Worm (Caenorhabditis elegans) whole organism, L2 larva: ENCODE measurements around the gene F46F5.1.

Experiments
- C34F6.9 ChIP-seq: fragments of 150-350 bp; optimal IDR thresholded peaks from 2 replicates; lab custom pipeline; 2014; ENCODE audit warnings: missing biosample characterization, missing genetic modification characterization
- R02D3.7 ChIP-seq: fragments of 150-350 bp; optimal IDR thresholded peaks from 2 replicates; lab custom pipeline; 2014; ENCODE audit warnings: missing biosample characterization, missing genetic modification characterization
- aly-2 ChIP-seq: fragments of 150-350 bp; optimal IDR thresholded peaks from 2 replicates; lab custom pipeline; 2014; ENCODE audit warnings: missing biosample characterization, missing genetic modification characterization
- elt-1 ChIP-seq: fragments of 150-350 bp; optimal IDR thresholded peaks from 2 replicates; lab custom pipeline; 2014; ENCODE audit warnings: missing biosample characterization, missing genetic modification characterization
- gmeb-1 ChIP-seq: fragments of 150-350 bp; optimal IDR thresholded peaks from 2 replicates; lab custom pipeline; 2014; ENCODE audit warnings: missing biosample characterization, missing genetic modification characterization
- lin-13 ChIP-seq: fragments of 150-350 bp; optimal IDR thresholded peaks from 2 replicates; lab custom pipeline; 2014; ENCODE audit warnings: missing biosample characterization, missing genetic modification reagents, missing genetic modification characterization
- lin-39 ChIP-seq: fragments of 150-350 bp; optimal IDR thresholded peaks from 2 replicates; lab custom pipeline; 2014; ENCODE audit warnings: missing biosample characterization, missing genetic modification reagents, missing genetic modification characterization
- lsy-2 ChIP-seq, 2 experiments: fragments of 150-350 bp in 1 of 2; sonication (generic microtip) in 1 of 2; optimal IDR thresholded peaks; 2 replicates each; lab custom pipeline; 2014 to 2017; ENCODE audit warnings: missing biosample characterization in 2 of 2, missing genetic modification characterization in 2 of 2
- mdl-1 ChIP-seq, 2 experiments: fragments of 150-350 bp in 1 of 2; sonication (generic microtip) in 1 of 2; optimal IDR thresholded peaks; 2 replicates each; lab custom pipeline; 2017; ENCODE audit warnings: missing biosample characterization in 2 of 2, missing genetic modification characterization in 2 of 2
- nhr-11 ChIP-seq: fragments of 150-350 bp; optimal IDR thresholded peaks from 2 replicates; lab custom pipeline; 2014; ENCODE audit warnings: missing biosample characterization, missing genetic modification characterization
- nhr-12 ChIP-seq: fragments of 150-350 bp; optimal IDR thresholded peaks from 2 replicates; lab custom pipeline; 2014; ENCODE audit warnings: missing biosample characterization, missing genetic modification characterization
- nhr-129 ChIP-seq: fragments of 150-350 bp; optimal IDR thresholded peaks from 2 replicates; lab custom pipeline; 2014; ENCODE audit warnings: missing biosample characterization, missing genetic modification characterization
- nhr-21 ChIP-seq: fragments of 150-350 bp; optimal IDR thresholded peaks from 2 replicates; lab custom pipeline; 2014; ENCODE audit warnings: missing biosample characterization, missing genetic modification characterization
- nhr-23 ChIP-seq: fragments of 150-350 bp; optimal IDR thresholded peaks from 2 replicates; lab custom pipeline; 2014; ENCODE audit warnings: missing biosample characterization, missing genetic modification reagents, missing genetic modification characterization
- nhr-25 ChIP-seq: fragments of 150-350 bp; sonication (generic microtip); optimal IDR thresholded peaks from 3 replicates; lab custom pipeline; 2014; ENCODE audit warnings: missing biosample characterization, missing genetic modification characterization
- nhr-77 ChIP-seq: fragments of 150-350 bp; optimal IDR thresholded peaks from 2 replicates; lab custom pipeline; 2014; ENCODE audit warnings: missing biosample characterization, missing genetic modification characterization
- sma-3 ChIP-seq: sonication (generic microtip); optimal IDR thresholded peaks from 2 replicates; lab custom pipeline; 2016; ENCODE audit warnings: missing genetic modification reagents, missing genetic modification characterization, missing compliant biosample characterization
- unc-55 ChIP-seq: fragments of 150-350 bp; sonication (generic microtip); optimal IDR thresholded peaks from 3 replicates; lab custom pipeline; 2014; ENCODE audit warnings: missing biosample characterization, missing genetic modification reagents, missing genetic modification characterization
- unc-62 ChIP-seq: fragments of 150-350 bp; optimal IDR thresholded peaks from 2 replicates; lab custom pipeline; 2014; ENCODE audit warnings: missing biosample characterization, missing genetic modification reagents, missing genetic modification characterization
- zag-1 ChIP-seq: fragments of 150-350 bp; optimal IDR thresholded peaks from 2 replicates; lab custom pipeline; 2014; ENCODE audit warnings: missing biosample characterization, missing genetic modification characterization
- ztf-4 ChIP-seq: fragments of 150-350 bp; optimal IDR thresholded peaks from 2 replicates; lab custom pipeline; 2014; ENCODE audit warnings: missing biosample characterization, missing genetic modification characterization

The F46F5.1 gene

DNA sequence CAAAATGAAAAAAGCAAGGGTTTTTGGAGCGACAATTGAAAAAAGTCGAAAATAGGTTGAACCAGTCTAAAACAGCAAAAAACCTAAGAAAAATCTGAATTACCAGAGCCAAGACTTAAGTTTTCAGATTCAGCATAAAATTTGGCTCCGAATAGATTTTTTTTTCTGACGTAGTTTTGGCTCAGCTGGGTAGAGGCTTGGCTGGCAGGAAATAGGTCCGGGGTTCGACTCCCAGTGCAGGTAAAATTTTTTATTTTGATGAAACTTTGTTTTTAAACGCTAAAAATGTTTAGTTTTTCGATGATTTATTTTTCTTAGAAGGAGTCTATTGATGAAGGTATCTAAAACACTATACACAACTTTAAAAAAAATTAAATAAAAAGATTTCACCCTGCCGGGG lies 36.8 kb downstream of the F46F5.1 start:
- TF ChIP-seq aly-2 (no peak), elt-1 (tag; lab: Kevin White, UChicago) (no peak), gmeb-1 (no peak)
- TF ChIP-seq, all 48 proteins: peak for 0

DNA sequence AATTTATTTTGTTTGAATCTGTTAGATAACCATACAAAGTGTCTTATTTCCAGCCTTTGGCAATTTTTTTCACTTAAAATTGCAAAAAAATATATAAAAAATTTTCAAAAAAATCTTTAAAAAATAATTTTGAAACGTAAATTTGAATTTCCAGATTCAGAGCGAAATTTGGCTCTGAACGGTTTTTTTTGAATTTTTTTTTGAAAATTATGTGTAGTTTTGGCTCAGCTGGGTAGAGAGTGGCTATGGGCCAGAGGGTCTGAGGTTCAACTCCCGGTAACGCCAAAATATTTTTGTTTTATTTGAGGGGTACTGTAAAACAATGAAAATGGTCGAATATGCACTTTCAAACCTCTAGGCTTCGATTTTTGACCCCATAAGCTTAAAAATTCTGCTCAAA lies 38.3 kb downstream of the F46F5.1 start:
- TF ChIP-seq R02D3.7 (tag; lab: Kevin White, UChicago), result no peak
- TF ChIP-seq nhr-12 (tag; lab: Kevin White, UChicago), result no peak
- no peak for TF ChIP-seq nhr-11 (tag; lab: Kevin White, UChicago)
- no peak for TF ChIP-seq nhr-23 (tag; lab: Kevin White, UChicago)
- TF ChIP-seq lin-39 (tag; lab: Kevin White, UChicago), result no peak
- TF ChIP-seq, all 48 proteins: peak for 0

DNA sequence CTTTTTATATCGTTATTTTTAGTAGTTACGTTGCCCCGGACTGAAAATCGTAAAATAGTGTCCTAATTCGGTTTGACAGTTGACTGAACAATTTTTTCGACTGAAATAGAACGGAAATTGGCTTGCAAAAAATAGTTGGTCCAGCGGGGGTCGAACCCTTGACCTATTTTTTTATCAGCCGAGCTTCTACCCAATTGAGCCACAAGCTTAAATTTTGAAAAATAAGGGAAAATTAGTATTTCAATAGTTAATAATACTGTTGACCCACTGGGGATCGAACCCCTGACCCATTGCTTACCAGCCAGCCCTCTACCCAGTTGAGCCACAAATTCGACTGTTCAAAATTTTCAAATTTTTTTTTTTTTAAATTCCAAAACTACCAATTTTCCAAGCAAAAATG lies 39.9 kb downstream of the F46F5.1 start:
- TF ChIP-seq nhr-21 (no peak), zag-1 (tag; lab: Kevin White, UChicago) (no peak), lsy-2 (tag; optimal IDR thresholded peaks at IDR 0.05; lab: Kevin White, UChicago) (no peak), lin-39 (tag; lab: Kevin White, UChicago) (no peak), C34F6.9 (tag; lab: Kevin White, UChicago) (no peak), gmeb-1 (no peak), nhr-129 (tag; lab: Kevin White, UChicago) (no peak), nhr-77 (tag; lab: Kevin White, UChicago) (no peak), sma-3 (GFP tag; lab: Kevin White, UChicago) (no peak), R02D3.7 (tag; lab: Kevin White, UChicago) (no peak), unc-62 (GFP tag; lab: Kevin White, UChicago) (no peak), nhr-25 (tag; lab: Kevin White, UChicago) (no peak), mdl-1 (tag; optimal IDR thresholded peaks at IDR 0.05; lab: Kevin White, UChicago) (no peak), ztf-4 (no peak)

ce11 chrII:750155-750554 lies 41.6 kb downstream of the F46F5.1 start, which contains the start of gene snt-6:
snt-6 (minus strand) TSS chrII:750212.
- TF ChIP-seq nhr-25 (tag; lab: Kevin White, UChicago) (no peak), sma-3 (GFP tag; lab: Kevin White, UChicago) (no peak), nhr-129 (tag; lab: Kevin White, UChicago) (no peak)

DNA sequence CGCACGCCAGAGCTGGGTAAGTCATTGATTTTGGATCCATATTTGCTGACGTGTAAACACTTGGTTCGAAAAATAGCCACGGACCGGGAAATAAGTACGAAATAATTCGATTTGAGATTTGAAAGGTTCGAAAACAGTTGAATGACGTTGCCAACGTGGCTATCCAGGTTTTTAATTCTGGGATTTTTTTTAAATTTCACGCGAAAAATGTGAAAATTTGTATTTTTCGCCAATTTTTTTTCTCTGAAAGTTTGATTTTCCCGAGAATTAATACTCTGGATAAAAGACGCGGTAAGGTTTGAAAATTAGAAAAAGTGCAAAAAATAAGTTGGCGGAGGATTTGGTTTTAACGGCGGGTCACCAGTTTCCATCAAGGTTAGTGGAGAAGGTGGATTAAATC lies 50.9 kb downstream of the F46F5.1 start, which contains the start of gene fbxc-48:
Gene fbxc-48 (minus strand): TSS at position 101 of the 400 bp plus-strand sequence.
- TF ChIP-seq unc-62 (GFP tag; lab: Kevin White, UChicago) (no peak), lin-13 (GFP tag; lab: Kevin White, UChicago) (no peak), lsy-2 (tag; optimal IDR thresholded peaks at IDR 0.05; lab: Kevin White, UChicago) (no peak), sma-3 (GFP tag; lab: Kevin White, UChicago) (no peak), unc-55 (GFP tag; lab: Kevin White, UChicago) (no peak)
